Fruit fly (Drosophila melanogaster) whole organism, wandering third instar larva: ENCODE data around the gene L2HGDH.

Source experiments
- Abd-B ChIP-seq: fragments of >200 bp; optimal IDR thresholded peaks from 2 replicates; lab custom pipeline; 2017; ENCODE audit warnings: missing biosample characterization, missing genetic modification characterization
- CG32264 ChIP-seq: fragments of 200-800 bp; sonication (Bioruptor generic); optimal IDR thresholded peaks from 2 replicates; lab custom pipeline; 2016; ENCODE audit warnings: missing biosample characterization, missing genetic modification characterization
- CrebA ChIP-seq: fragments of 200-800 bp; sonication (Bioruptor generic); optimal IDR thresholded peaks from 2 replicates; lab custom pipeline; 2016; ENCODE audit warnings: missing biosample characterization, mild to moderate bottlenecking, missing genetic modification characterization, borderline replicate concordance
- Dfd ChIP-seq: fragments of >200 bp; optimal IDR thresholded peaks from 2 replicates; lab custom pipeline; 2017; ENCODE audit warnings: missing biosample characterization, missing genetic modification characterization
- Dif ChIP-seq: fragments of 200-275, 200-300 bp; sonication (Bioruptor generic); optimal IDR thresholded peaks from 2 replicates; lab custom pipeline; 2018; ENCODE audit warnings: missing biosample characterization, missing genetic modification characterization; ENCODE audit not compliant: partially characterized antibody
- GATAd ChIP-seq: sonication (Bioruptor generic); optimal IDR thresholded peaks from 2 replicates; lab custom pipeline; 2016; ENCODE audit warnings: missing biosample characterization, missing genetic modification characterization
- HLH106 ChIP-seq: fragments of 200-800 bp; optimal IDR thresholded peaks from 3 replicates; lab custom pipeline; 2019; ENCODE audit warnings: missing biosample characterization, mild to moderate bottlenecking, missing genetic modification characterization, moderate library complexity
- Hnf4 ChIP-seq: fragments of 200-800 bp; sonication (Bioruptor generic); optimal IDR thresholded peaks from 2 replicates; lab custom pipeline; 2016; ENCODE audit warnings: missing biosample characterization, mild to moderate bottlenecking, missing genetic modification characterization
- Hr78 ChIP-seq: fragments of >200 bp; optimal IDR thresholded peaks from 2 replicates; lab custom pipeline; 2017; ENCODE audit warnings: missing biosample characterization, missing genetic modification characterization
- Hr83 ChIP-seq: fragments of 200-300 bp; sonication (Bioruptor generic); optimal IDR thresholded peaks from 2 replicates; lab custom pipeline; 2016; ENCODE audit warnings: missing biosample characterization, mild to moderate bottlenecking, missing genetic modification characterization, moderate library complexity; ENCODE audit not compliant: poor library complexity, severe bottlenecking
- Jra ChIP-seq: sonication (Bioruptor generic); optimal IDR thresholded peaks from 2 replicates; lab custom pipeline; 2016; ENCODE audit warnings: missing biosample characterization, missing genetic modification characterization
- Mio ChIP-seq: sonication (Bioruptor generic); optimal IDR thresholded peaks from 2 replicates; lab custom pipeline; 2016; ENCODE audit warnings: missing biosample characterization, missing genetic modification characterization
- N ChIP-seq: fragments of >200 bp; optimal IDR thresholded peaks from 2 replicates; lab custom pipeline; 2018; ENCODE audit warnings: missing biosample characterization, missing external identifiers, missing genetic modification characterization
- OdsH ChIP-seq: fragments of 200-800 bp; sonication (Bioruptor generic); optimal IDR thresholded peaks from 2 replicates; lab custom pipeline; 2016; ENCODE audit warnings: missing biosample characterization, mild to moderate bottlenecking, missing genetic modification characterization
- Rel ChIP-seq, 2 experiments: fragments of 200-800 bp; sonication (Bioruptor generic) in 1 of 2; optimal IDR thresholded peaks; 2 replicates in 1 of 2; 3 replicates in 1 of 2; lab custom pipeline; 2016 to 2019; ENCODE audit warnings: mild to moderate bottlenecking in 2 of 2, missing biosample characterization in 2 of 2, missing genetic modification characterization in 2 of 2, moderate library complexity in 1 of 2
- Sp1 ChIP-seq: fragments of 200-800 bp; sonication (Bioruptor generic); optimal IDR thresholded peaks from 3 replicates; lab custom pipeline; 2019; ENCODE audit warnings: missing biosample characterization, mild to moderate bottlenecking, missing genetic modification characterization, moderate library complexity
- Vsx2 ChIP-seq: fragments of 200-300, 225-300 bp; sonication (Bioruptor generic); optimal IDR thresholded peaks from 2 replicates; lab custom pipeline; 2018; ENCODE audit warnings: missing biosample characterization, missing genetic modification characterization; ENCODE audit not compliant: partially characterized antibody
- br ChIP-seq: fragments of 200-800 bp; sonication (Bioruptor generic); optimal IDR thresholded peaks from 2 replicates; lab custom pipeline; 2016; ENCODE audit warnings: missing biosample characterization, missing genetic modification characterization
- brk ChIP-seq: fragments of 200-800 bp; sonication (Bioruptor generic); optimal IDR thresholded peaks from 2 replicates; lab custom pipeline; 2016; ENCODE audit warnings: missing biosample characterization, mild to moderate bottlenecking, missing genetic modification characterization
- dl ChIP-seq, 2 experiments: fragments of 175-275, 200-275 bp in 1 of 2; fragments of 200-275 bp in 1 of 2; sonication (Bioruptor generic); optimal IDR thresholded peaks; lab custom pipeline; 2018; ENCODE audit warnings: mild to moderate bottlenecking in 2 of 2, missing biosample characterization in 2 of 2, missing genetic modification characterization in 2 of 2, moderate library complexity in 2 of 2; ENCODE audit not compliant: partially characterized antibody in 2 of 2, insufficient read depth in 1 of 2
- dmrt93B ChIP-seq: fragments of 200-800 bp; sonication (Bioruptor generic); optimal IDR thresholded peaks from 2 replicates; lab custom pipeline; 2018; ENCODE audit warnings: missing biosample characterization, mild to moderate bottlenecking, missing genetic modification characterization
- dsf ChIP-seq: sonication (Bioruptor generic); optimal IDR thresholded peaks from 2 replicates; lab custom pipeline; 2016; ENCODE audit warnings: missing biosample characterization, missing genetic modification characterization, borderline replicate concordance
- ey ChIP-seq: fragments of 200-800 bp; sonication (Bioruptor generic); optimal IDR thresholded peaks from 2 replicates; lab custom pipeline; 2016; ENCODE audit warnings: missing biosample characterization, missing genetic modification characterization
- foxo ChIP-seq, 2 experiments: fragments of 200-800 bp; sonication (Bioruptor generic); optimal IDR thresholded peaks; 2 replicates in 1 of 2; 3 replicates in 1 of 2; lab custom pipeline; 2016 to 2017; ENCODE audit warnings: missing biosample characterization in 2 of 2, missing genetic modification characterization in 2 of 2
- fru ChIP-seq: fragments of 200-800 bp; sonication (Bioruptor generic); optimal IDR thresholded peaks from 3 replicates; lab custom pipeline; 2016; ENCODE audit warnings: missing biosample characterization, mild to moderate bottlenecking, missing genetic modification characterization
- h ChIP-seq: fragments of 200-800 bp; sonication (Bioruptor generic); optimal IDR thresholded peaks from 3 replicates; lab custom pipeline; 2016; ENCODE audit warnings: missing biosample characterization, mild to moderate bottlenecking, missing genetic modification characterization
- jim ChIP-seq: fragments of 175-275, 200-325 bp; sonication (Bioruptor generic); optimal IDR thresholded peaks from 2 replicates; lab custom pipeline; 2016; ENCODE audit warnings: missing biosample characterization, mild to moderate bottlenecking, missing genetic modification characterization
- lola ChIP-seq: fragments of >200 bp; optimal IDR thresholded peaks from 2 replicates; lab custom pipeline; 2017; ENCODE audit warnings: missing biosample characterization, missing genetic modification characterization
- rgr ChIP-seq: fragments of 200-800 bp; sonication (Bioruptor generic); optimal IDR thresholded peaks from 3 replicates; lab custom pipeline; 2016; ENCODE audit warnings: missing biosample characterization, mild to moderate bottlenecking, missing genetic modification characterization
- sage ChIP-seq: fragments of 200-800 bp; sonication (Bioruptor generic); optimal IDR thresholded peaks from 2 replicates; lab custom pipeline; 2016; ENCODE audit warnings: missing biosample characterization, mild to moderate bottlenecking, missing genetic modification characterization
- sv ChIP-seq: fragments of 200-800 bp; sonication (Bioruptor generic); optimal IDR thresholded peaks from 3 replicates; lab custom pipeline; 2016; ENCODE audit warnings: missing biosample characterization, missing genetic modification characterization
- tai ChIP-seq: sonication (Bioruptor generic); optimal IDR thresholded peaks from 2 replicates; lab custom pipeline; 2016; ENCODE audit warnings: missing biosample characterization, missing genetic modification characterization
- usp ChIP-seq: fragments of >200 bp; optimal IDR thresholded peaks from 2 replicates; lab custom pipeline; 2017; ENCODE audit warnings: missing biosample characterization, missing genetic modification characterization
- woc ChIP-seq: sonication (Bioruptor generic); optimal IDR thresholded peaks from 2 replicates; lab custom pipeline; 2016; ENCODE audit warnings: missing biosample characterization, mild to moderate bottlenecking, missing genetic modification characterization

Gene L2HGDH

DNA sequence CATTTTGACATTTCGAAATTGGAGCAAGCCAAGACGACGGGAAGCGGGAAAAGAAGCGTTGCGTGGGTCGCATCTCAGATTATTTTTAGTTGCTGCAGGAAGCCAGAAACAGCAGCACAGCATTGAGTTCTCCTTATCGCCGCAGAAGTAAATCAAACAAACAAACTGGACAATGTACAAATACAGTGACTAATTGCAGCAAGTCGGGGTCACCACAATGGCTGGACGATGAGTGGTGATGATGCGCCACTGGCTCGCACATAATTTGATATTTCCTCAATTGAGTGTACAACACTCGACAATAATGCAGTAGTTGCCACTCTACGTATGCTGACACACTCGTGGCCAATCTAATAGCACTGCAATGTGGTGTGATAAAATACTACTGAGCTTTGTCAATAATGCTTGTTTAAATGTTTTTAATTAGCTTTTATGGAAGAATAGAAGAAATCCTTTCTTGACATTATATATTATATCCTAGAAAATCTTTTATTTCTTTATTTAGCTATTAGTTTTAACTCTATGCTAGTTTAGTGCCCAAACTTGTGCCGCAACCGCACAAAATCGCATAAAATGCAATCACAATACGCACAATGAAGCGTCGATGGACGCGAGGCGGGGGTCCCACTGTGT is 7.8 kb upstream of the L2HGDH start:
- no peak for TF ChIP-seq dsf
- TF ChIP-seq jim (GFP tag; lab: Kevin White, UChicago): no peak
- no peak for TF ChIP-seq h (GFP tag; lab: Kevin White, UChicago)
- no peak for TF ChIP-seq Hnf4
- TF ChIP-seq foxo (GFP tag; optimal IDR thresholded peaks at IDR 0.05; lab: Kevin White, UChicago): peak in 1 of 2 experiments; percentile 20
- no peak for TF ChIP-seq Hr78 (GFP tag; lab: Kevin White, UChicago)
- no peak for TF ChIP-seq CrebA
- no peak for TF ChIP-seq Mio (GFP tag; lab: Kevin White, UChicago)

DNA sequence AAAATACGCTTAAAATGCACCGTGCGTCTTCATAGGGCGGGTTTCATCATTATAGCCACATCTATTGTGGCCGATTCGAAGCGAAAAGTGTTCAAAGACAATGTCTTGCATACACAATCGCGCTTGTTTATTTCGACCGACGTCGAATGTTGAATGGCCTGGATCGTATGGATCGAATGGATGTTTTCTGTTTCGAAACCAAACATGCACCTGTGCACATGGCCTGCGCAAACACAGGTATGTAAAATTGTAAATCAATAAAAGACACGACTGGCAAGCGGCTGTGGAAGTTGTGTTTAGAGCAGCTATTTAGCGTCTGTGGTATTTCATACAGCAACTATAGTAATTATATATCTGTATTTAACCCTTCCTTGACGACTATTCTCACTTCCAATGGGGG is 7.2 kb upstream of the L2HGDH start:
- TF ChIP-seq Mio (GFP tag; lab: Kevin White, UChicago) (no peak), h (GFP tag; lab: Kevin White, UChicago) (peak; percentile 41), Hnf4 (peak; percentile 66), br (peak; percentile 31), Hr83 (peak; percentile 98), OdsH (GFP tag; lab: Kevin White, UChicago) (peak; percentile 45), brk (GFP tag; lab: Kevin White, UChicago) (peak; percentile 47), usp (no peak), Vsx2 (GFP tag; lab: Kevin White, UChicago) (no peak), rgr (peak; percentile 57), foxo (GFP tag; optimal IDR thresholded peaks at IDR 0.05; lab: Kevin White, UChicago) (peak in 1 of 2 experiments; percentile 17), fru (GFP tag; lab: Kevin White, UChicago) (peak; percentile 21), Jra (peak; percentile 43)
- TF ChIP-seq, all 38 proteins: peak for 10

DNA sequence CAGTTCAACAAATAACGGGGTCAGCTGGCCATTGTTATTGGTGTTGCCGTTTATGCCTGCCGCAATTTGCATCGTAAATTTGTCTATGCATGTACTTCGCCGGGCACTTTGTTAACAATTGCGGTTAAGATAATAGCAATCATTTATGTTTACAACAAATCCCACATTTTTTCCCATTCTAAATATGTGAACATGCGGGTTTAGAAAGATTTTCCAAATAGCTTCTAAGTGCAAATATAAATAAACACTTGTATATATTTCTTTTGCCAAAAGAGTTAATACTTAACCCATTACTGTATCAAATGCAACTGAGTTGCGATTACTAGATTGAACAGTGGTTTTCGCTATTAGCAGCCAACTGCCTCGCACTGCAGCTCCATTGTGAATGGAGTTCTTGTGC is 6.7 kb upstream of the L2HGDH start:
- no peak for TF ChIP-seq Vsx2 (GFP tag; lab: Kevin White, UChicago)
- TF ChIP-seq ey (GFP tag; lab: Kevin White, UChicago): no peak
- TF ChIP-seq lola (GFP tag; lab: Kevin White, UChicago): no peak
- TF ChIP-seq Dif: no peak
- TF ChIP-seq Jra: no peak
- TF ChIP-seq dl (GFP tag; optimal IDR thresholded peaks at IDR 0.05; lab: Kevin White, UChicago; ENCODE audit: insufficient read depth in 1 of 2, partially characterized antibody in 2 of 2): no peak
- no peak for TF ChIP-seq h (GFP tag; lab: Kevin White, UChicago)
- TF ChIP-seq Abd-B (GFP tag; lab: Kevin White, UChicago): no peak
- TF ChIP-seq usp: no peak
- no peak for TF ChIP-seq jim (GFP tag; lab: Kevin White, UChicago)

DNA sequence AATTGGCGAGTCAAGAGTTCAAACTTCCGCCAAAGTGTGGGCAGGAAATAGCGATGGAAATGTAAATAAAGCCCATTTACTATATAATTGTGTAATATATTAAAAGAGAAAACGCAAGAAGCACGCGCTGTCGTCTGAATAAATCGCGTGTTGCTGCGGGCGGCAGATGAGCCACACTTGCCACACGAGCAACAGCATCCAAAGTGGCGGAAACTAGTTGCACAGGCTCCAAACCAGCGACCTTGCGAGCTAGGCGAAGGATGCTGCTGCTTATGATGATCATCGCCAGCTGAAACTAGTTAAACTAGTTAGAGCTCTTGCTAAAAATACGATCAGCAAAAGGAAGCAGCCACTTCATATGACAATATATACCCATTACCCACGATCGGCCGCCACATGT is 5.2 kb upstream of the L2HGDH start:
- TF ChIP-seq dsf (no peak), sv (GFP tag; lab: Kevin White, UChicago) (no peak), foxo (GFP tag; optimal IDR thresholded peaks at IDR 0.05; lab: Kevin White, UChicago) (no peak), tai (GFP tag; lab: Kevin White, UChicago) (no peak), Dif (no peak), Mio (GFP tag; lab: Kevin White, UChicago) (no peak), Hnf4 (no peak), Abd-B (GFP tag; lab: Kevin White, UChicago) (no peak), Jra (no peak), Hr83 (no peak), lola (GFP tag; lab: Kevin White, UChicago) (no peak), dmrt93B (GFP tag; lab: Kevin White, UChicago) (no peak), Dfd (GFP tag; lab: Kevin White, UChicago) (no peak), Sp1 (no peak)

DNA sequence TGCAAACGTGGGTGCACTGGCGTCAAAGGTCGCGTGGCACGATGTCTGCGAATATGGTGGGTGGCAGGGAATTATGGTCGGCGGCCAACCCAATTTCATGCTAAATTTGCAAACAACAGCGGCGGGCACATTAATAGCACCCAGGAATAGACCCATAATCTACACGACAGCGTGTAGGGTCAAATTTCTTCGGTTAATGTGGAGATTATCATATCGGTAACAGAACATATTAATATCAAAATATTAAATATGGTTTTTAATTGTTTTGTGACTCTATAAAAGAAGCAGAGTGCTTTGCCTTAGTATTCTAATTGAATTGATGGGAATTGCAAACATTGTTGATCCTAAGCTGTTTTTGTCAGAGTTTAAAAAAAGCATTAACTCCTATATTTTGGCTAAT is 4.7 kb upstream of the L2HGDH start:
- TF ChIP-seq sage (GFP tag; lab: Kevin White, UChicago): no peak
- no peak for TF ChIP-seq woc
- TF ChIP-seq dsf: no peak
- TF ChIP-seq Jra: no peak
- no peak for TF ChIP-seq rgr
- no peak for TF ChIP-seq Vsx2 (GFP tag; lab: Kevin White, UChicago)
- TF ChIP-seq Dif: no peak
- no peak for TF ChIP-seq CrebA
- TF ChIP-seq dmrt93B (GFP tag; lab: Kevin White, UChicago): no peak
- no peak for TF ChIP-seq fru (GFP tag; lab: Kevin White, UChicago)
- no peak for TF ChIP-seq brk (GFP tag; lab: Kevin White, UChicago)
- no peak for TF ChIP-seq jim (GFP tag; lab: Kevin White, UChicago)
- no peak for TF ChIP-seq Rel (GFP tag; optimal IDR thresholded peaks at IDR 0.05; lab: Kevin White, UChicago)
- no peak for TF ChIP-seq Rel (tag; optimal IDR thresholded peaks at IDR 0.05; lab: Kevin White, UChicago)
- TF ChIP-seq Abd-B (GFP tag; lab: Kevin White, UChicago): no peak
- TF ChIP-seq N: no peak
- TF ChIP-seq lola (GFP tag; lab: Kevin White, UChicago): no peak
- TF ChIP-seq Mio (GFP tag; lab: Kevin White, UChicago): no peak
- no peak for TF ChIP-seq CG32264
- TF ChIP-seq GATAd: no peak
- TF ChIP-seq HLH106 (tag; lab: Kevin White, UChicago): no peak
